Worm (Caenorhabditis elegans) whole organism, young adult: ENCODE results near the gene ZK287.7.

Source experiments
- nhr-27 ChIP-seq: fragments of 200-800 bp; sonication (Bioruptor generic); optimal IDR thresholded peaks from 2 replicates; lab custom pipeline; 2018; ENCODE audit warnings: mild to moderate bottlenecking, missing genetic modification characterization, moderate library complexity, missing compliant biosample characterization
- pbrm-1 ChIP-seq: fragments of 200-800 bp; sonication (Bioruptor generic); IDR thresholded peaks from 2 replicates; pipeline ENCODE4 v1.3.6; 2022; ENCODE audit warnings: missing genetic modification reagents, missing genetic modification characterization, missing compliant biosample characterization

DNA sequence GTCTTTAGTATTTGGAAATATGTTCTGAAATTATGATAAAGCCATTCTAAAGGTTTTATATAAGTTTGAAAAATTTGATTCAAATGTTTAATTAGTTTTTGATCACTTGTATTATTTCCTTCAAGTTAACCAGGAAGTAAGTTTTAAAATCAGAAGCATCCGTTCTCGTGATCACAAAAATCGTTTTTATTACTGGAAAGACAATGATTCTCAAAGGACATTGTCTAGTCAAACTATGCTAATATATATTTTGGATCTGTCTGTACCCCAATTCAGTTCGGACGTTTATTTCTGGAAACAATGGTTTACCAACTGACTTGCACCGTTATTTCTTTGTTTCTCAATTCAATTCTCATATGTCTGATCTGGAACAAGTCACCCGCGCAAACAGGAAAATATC, 23.5 kb downstream of the ZK287.7 start, which contains the start of gene str-188:
- TF ChIP-seq pbrm-1 (GFP tag; lab: Robert Waterston, UW) (no peak), nhr-27 (tag; lab: Kevin White, UChicago) (no peak)
